Fruit fly (Drosophila melanogaster): ENCODE measurements around the gene Actn3.
A peak's percentile ranks its signal among the peaks of the same experiment; 100 is the strongest.

Actn3 gene

DNA sequence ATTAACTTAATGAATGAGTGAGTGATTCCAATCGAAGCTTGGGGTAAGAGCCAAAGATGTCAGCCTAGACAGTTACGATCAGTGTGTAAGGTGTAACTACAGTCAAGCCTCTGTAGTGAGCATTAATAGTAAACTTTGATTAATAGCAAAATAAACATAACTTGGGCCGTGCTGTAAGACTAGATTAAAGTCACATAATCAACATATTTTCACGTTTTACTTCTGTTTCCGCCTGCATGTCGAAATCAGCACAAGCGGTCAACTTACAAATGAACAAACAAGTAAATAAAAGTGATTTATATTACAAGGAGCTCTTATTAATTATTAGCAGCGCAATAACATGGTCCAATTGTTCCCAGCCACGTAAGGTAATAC is 10.3 kb upstream of the Actn3 start:
- no peak for TF ChIP-seq noc (tag; optimal IDR thresholded peaks at IDR 0.05)

DNA sequence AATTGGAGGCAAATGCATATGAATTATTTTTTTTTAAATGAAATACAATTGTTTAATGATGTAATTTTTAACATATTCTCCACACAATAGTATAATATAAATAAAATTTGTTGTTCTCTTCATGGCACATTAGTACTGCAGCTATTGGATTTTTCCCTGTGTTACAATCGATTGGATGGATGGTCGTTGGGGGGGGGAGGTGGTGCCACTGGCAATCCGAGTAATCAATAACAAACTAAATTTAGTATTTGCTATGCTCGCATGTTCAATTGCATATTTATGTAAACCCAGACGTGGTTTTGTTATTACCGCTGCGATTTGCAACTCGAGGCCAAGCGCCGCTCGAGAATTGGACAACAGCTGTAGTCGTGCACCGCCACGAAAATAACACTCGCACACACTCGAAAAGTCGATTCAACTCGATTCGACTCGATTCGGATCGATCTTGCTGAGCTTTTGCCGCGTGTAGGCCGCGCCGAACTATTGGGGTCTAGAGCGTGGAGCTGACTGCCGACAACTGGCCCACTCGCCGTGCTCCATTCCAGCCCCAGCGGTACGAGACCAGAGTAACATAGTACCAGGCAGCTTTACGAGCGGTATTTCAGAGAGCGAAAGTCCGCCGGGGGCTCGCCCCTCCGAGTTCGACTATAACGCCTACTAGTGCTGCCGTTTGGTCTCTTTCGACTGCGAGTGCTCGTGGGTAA is 9.8 kb upstream of the Actn3 start, which contains the start of gene CG18622:
CG18622 (minus strand) TSS at position 513 of the 704 bp plus-strand sequence.
- no peak for TF ChIP-seq noc (tag; optimal IDR thresholded peaks at IDR 0.05)

DNA sequence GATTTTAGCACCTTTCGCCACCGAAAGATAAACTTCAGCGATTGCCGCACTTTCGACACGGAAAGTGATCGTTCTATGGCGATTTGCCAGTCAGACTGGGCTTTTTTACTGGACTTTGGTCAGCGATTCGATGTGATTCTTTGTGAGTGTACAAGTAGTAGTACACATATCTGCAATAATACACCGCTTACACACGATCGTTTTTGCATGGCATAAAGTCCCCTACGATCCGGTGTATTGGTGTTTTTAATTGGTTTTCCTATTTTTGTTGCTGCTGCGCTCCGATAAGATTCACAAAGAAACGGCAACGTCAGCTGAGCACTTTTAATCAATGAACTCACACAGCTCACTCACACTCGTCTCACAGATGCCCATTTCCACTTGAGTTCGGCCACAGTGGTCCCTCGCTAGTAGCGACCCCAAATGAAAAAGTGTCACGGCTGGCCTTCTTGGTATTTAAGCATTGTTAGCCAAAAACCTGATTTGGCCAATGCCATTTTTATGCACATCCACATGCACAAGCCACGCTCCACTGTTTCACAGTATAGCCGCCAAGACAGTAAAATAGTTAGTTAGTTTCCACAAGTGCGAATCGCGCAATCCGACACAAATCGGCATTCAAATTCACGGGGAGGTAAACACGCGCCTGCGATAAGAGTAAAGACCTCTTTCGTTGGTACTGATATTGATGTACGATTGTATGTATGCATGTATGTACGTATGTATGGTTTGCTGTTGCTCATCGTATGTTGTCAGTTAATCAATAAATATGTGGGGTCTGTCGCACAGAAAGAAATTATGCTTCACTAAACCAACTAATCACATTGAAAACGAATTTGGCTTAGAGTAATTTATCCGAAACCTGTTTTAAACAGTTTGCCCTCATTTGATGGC is 8.8 kb upstream of the Actn3 start:
- TF ChIP-seq noc (tag; optimal IDR thresholded peaks at IDR 0.05), result peak; percentile 100

DNA sequence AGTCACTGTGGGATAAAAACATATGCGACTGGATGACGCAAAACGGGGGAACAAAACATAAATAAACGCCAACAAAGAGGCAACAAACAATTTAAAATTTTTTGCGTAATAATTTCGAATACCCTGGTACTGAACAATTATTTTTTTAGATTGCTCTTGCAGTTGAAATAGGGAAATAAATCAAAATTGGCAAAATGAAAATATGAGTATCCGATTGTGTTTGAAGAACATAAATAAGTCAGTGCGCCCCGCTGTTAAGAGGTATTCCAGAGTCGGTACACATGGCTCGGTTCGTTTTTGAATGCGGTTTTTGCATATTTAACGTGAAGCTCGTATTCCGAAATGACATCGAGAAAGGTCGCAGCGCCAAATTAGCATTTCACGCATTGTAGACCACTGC is 8.0 kb upstream of the Actn3 start:
- TF ChIP-seq noc (tag; optimal IDR thresholded peaks at IDR 0.05), result no peak

DNA sequence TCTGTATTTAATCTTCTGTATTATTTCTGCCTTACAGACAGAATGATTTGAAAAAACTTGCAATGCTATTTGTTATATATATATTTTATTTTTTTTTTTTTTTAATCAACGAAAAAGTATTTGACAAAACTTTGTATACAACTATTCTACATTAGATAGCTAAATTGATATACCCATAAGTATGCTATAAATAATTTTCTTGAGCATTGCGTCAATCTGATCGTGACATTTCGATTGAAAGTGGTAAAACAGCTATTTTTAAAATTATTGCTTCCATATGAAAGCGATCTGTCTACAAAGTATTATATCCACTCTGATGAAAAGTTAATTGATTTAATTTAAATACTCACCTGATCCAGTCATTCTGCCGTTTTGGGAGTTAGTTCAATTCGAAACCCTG is 6.6 kb upstream of the Actn3 start:
- TF ChIP-seq noc (tag; optimal IDR thresholded peaks at IDR 0.05), result no peak

DNA sequence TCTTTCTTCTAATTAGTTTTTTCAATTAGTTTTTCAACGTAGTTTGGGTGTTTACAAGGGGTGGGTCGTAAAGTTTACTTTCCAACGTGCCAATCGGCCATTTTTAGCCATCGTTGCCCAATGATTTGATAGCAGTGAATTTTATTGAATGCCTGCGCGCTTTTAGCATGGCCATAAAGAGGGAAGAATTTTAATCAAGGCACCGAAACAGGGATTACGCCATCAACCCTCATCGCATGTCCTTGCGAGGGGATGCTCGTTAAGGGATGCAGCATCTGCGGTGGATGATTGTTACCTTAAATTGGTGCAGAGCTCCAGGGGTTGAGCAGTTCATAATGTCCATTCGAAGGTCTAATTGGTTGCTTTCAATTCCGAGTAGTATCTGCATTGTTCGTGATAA is 5.4 kb upstream of the Actn3 start:
- TF ChIP-seq noc (tag; optimal IDR thresholded peaks at IDR 0.05), result no peak

DNA sequence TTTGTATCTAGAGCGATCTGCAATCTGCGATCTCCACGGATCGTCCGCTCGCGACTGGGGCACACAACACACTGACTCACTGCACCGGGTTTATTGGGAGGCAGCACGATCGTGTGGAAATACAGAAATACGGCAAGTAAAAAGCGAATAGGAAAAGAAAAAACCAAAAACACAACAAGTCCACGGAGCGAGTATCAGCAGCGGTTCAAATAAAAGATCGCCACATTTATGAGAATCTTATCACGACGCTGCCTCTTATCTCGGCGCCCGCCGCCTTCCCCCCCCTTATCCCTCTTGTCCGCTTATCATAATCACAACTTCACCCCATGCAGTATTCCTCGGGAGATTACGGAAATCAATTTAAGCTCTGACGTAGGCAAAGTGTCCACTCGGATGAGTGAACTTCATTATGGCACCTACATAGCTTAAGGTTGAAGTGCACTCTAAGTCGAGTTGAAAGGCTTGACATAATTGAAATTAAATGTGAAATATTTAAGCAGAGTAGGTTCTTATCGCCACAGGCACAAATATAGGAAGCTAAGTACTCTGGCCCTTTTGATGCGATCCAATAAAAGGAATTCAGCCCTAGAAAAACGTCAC is 4.6 kb upstream of the Actn3 start, which contains the start of gene AhcyL2:
AhcyL2 (minus strand) TSS at position 51 of the 600 bp plus-strand sequence.
- peak; percentile 86 for TF ChIP-seq noc (tag; optimal IDR thresholded peaks at IDR 0.05)

DNA sequence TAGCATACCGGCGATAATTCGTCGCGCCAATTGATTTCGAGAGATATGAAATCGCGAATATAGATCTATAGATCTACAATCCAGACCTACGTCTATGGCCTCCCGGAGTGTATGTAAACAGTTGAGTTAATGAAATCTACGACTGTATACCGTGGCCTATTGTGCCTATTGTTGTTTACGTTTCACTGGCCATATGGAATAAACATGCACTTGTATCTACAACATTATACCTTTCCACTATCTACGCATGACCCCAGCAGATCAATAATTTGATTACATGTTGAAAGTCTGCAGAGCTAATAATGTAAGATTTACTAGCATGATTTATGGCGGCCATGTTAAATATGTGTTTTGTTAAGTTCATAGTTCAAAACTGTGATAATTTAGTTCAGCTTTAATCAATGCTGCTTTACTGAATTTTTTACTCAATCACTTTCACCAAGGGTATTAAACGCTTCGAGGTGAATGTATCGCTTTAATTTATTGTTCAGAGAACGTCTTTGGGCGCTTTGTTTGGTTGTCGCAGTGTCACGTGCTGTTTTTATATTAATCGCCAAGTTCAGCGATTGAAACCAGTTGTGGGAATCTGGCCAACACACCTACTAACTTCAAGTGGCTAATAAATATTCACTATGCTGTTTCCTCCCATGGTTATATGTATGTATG is 3.5 kb upstream of the Actn3 start:
- TF ChIP-seq noc (tag; optimal IDR thresholded peaks at IDR 0.05), result no peak

DNA sequence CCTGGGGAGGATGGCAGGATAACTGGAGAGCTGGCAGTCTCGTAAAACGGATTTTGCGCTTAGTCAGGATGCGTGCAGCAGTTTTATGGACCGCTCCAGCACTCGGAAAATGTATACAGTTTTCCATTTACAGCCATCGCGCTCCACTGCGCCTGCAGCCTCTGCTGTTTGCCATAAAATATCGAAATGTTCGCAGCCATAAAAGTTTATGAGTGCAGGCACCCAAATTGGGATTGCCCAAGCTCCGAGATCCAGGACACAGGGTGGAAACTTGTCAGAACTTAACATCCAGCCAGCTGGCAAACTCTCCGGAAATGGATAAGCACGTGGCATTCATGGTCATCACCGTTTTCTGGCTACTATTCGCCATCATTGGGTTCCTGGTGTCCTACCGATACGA is 2.7 kb downstream of the Actn3 start, which contains the start of gene VhaM9.7-d:
VhaM9.7-d (plus strand) TSS at position 301 of the 400 bp plus-strand sequence.
- TF ChIP-seq noc (tag; optimal IDR thresholded peaks at IDR 0.05), result no peak

DNA sequence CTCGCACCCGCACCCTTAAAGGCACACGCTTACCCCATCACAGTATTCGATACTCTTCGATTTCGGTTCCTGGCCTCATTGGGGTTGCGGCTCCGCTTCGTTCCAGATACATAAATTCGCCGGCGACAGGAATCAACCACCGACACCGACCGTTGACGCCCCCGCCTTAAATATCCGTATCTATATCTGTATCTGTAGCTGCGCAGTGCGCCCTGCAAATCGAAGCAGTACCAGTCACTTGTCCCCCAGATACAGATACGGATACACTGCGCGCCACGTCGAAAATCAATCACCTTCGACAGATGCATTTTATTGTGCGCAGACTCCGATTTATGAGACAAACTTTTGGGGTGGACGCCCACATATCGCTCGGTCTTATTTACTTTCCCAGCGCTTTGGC is 5.0 kb downstream of the Actn3 start:
- TF ChIP-seq noc (tag; optimal IDR thresholded peaks at IDR 0.05), result no peak

DNA sequence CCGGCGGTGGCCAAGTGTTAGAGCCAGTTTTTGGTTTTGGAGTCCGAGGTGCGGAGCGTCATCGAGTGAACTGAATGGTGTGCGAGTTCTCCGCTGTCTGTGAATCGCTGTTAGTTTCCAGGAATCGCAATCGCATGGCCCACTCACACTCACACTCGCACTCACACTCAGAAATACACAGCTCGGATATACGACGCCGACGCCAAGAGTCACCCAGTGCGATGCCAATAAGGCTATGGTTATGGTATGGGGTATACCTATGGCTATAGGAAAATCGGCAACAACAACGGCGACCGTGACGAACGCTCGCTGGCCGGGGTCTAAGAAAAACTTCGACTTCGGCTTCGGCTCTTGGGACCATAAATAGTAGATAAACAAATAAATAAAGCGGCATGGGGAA is 5.5 kb downstream of the Actn3 start, which contains the start of gene Abd-B:
Abd-B (minus strand) TSS at position 101 of the 400 bp plus-strand sequence.
- no peak for TF ChIP-seq noc (tag; optimal IDR thresholded peaks at IDR 0.05)

DNA sequence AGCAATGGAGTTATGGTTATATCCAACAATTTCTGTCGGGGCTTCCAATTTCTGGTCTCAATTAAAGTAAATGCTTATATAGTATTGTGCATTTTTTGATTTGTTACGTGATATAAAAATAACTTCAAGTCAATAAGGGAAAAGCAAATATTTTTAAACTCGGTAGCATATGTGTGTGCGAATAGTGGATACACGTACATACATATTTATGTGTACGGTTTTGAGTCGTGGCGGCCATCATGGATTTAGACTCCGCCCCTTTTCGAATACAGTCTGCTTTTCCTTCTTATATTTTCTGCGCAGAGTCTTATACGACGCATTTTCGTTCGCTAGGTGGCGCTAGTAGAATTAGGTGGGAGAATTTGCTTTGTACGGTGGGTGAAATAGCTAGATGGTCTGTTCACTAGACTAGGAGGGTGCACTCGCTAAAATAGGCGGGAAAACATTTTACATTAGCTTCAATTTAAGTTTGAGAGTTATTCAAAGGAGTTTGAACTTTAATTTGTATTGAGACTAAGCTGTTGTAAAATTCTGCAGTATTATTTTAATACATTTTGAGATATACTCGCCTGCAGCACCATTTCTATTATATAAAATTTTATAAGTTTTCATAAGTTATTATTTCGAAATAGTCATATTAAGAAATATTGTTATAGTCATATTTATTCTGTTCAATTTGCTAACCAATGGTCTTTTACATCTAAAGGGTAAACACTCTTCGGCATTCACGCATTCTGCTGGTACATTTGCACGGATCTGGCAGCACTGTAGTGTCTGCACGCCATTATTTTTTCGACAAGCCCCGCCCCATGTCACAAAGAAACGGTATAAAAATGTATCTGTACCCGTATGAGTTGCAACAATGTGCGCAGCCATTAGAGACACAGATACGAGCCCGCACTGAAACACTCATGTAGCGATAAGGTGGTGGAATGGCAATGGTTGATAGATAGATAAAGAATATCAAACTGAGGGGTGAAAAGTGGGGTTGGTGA is 7.9 kb downstream of the Actn3 start:
- TF ChIP-seq noc (tag; optimal IDR thresholded peaks at IDR 0.05), result no peak

DNA sequence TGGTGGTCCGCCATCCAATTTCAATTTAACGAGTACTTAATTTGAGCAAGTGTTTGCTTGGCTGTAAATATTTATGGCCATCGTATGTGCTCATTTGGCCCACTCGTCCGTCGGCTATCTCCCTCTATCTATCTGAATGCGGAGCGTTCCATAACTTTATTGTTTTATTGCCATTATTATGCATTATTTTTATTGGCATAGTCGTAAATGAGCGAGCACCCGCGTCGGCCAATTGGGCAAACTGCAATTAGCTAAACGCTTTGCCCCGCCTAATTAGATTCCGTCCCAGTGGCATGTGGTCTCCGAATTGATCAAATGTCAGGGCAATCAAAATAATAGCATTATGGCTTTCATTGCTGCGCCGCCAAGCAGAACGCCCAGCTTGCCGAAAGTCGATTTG is 15.3 kb downstream of the Actn3 start:
- TF ChIP-seq noc (tag; optimal IDR thresholded peaks at IDR 0.05), result no peak

DNA sequence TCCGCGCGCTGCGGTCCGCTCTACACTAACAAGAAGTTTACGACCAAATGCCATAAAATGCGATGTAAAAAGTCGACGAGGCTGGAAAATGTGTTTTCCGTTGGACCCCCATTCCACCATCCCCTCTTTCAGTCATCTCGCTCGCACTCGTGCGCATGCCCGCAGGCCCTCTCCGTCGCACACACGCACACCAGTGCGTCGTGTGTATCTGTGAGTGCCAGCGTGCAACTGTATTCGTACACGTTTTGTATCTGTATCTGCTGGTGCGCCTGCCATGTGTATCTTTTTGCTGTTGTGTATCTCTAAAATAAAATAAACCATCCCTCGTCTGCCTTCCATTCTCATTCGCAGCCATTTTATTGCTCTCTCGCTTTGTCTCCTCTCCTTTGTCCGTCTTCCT is 17.4 kb downstream of the Actn3 start:
- TF ChIP-seq noc (tag; optimal IDR thresholded peaks at IDR 0.05), result no peak

All from whole organism, larva.